Worm (Caenorhabditis elegans) whole organism, L2 larva: ENCODE results near the gene F54D10.8.

Experiments used
- ceh-82 ChIP-seq: fragments of 150-350 bp; optimal IDR thresholded peaks from 2 replicates; lab custom pipeline; 2014; ENCODE audit warnings: missing biosample characterization, missing genetic modification characterization
- elt-3 ChIP-seq: sonication (generic microtip); optimal IDR thresholded peaks from 2 replicates; lab custom pipeline; 2017; ENCODE audit warnings: missing biosample characterization, missing genetic modification characterization
- nhr-12 ChIP-seq: fragments of 150-350 bp; optimal IDR thresholded peaks from 2 replicates; lab custom pipeline; 2014; ENCODE audit warnings: missing biosample characterization, missing genetic modification characterization

DNA sequence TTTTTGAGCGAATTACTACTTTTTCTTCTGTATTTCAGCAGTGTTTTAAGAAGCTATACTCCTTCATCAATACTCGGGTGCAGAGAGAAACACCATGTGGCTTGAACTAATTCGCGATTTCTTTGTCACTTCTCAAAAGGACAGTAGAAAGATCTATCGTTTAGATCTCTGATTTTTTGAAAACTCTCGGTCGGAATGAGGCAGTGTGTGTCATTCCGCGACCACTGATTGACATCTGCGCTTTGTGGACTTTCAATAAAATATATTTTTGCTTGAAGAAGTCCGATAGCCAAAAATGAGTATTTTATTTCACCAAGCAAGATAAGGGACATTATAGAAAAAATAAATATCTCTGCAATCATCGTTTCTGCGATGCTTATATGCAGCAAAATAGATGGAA, 34.4 kb upstream of the F54D10.8 start:
- TF ChIP-seq nhr-12 (tag; lab: Kevin White, UChicago) (no peak), ceh-82 (no peak), elt-3 (tag; lab: Kevin White, UChicago) (no peak)
